Fruit fly (Drosophila melanogaster) whole organism, embryonic: ENCODE data around the gene CG6569.

Source experiments
- ATbp ChIP-seq: fragments of 200-800 bp; sonication (Bioruptor generic); optimal IDR thresholded peaks from 2 replicates; lab custom pipeline; 2017; ENCODE audit warnings: missing biosample characterization, mild to moderate bottlenecking, missing genetic modification characterization, missing genetic modification reagents
- Adf1 ChIP-seq: fragments of 200-800 bp; sonication (Bioruptor generic); IDR thresholded peaks from 2 replicates; pipeline ENCODE4 v1.3.6; 2022; ENCODE audit warnings: missing biosample characterization, missing genetic modification characterization
- Aef1 ChIP-seq: fragments of 200-800 bp; sonication (Bioruptor generic); IDR thresholded peaks from 3 replicates; pipeline ENCODE4 v1.3.6; 2022; ENCODE audit warnings: missing biosample characterization, missing genetic modification characterization
- Blimp-1 ChIP-seq: fragments of 200-800 bp; sonication (Bioruptor generic); optimal IDR thresholded peaks from 3 replicates; lab custom pipeline; 2018; ENCODE audit warnings: missing biosample characterization, missing genetic modification characterization, mild to moderate bottlenecking, moderate library complexity, missing genetic modification reagents
- CG10431 ChIP-seq: fragments of 200-800 bp; sonication (Bioruptor generic); optimal IDR thresholded peaks from 3 replicates; lab custom pipeline; 2018; ENCODE audit warnings: missing biosample characterization, mild to moderate bottlenecking, missing genetic modification characterization
- CG10654 ChIP-seq: fragments of 200-800 bp; sonication (Bioruptor generic); optimal IDR thresholded peaks from 2 replicates; lab custom pipeline; 2016; ENCODE audit warnings: missing biosample characterization, missing genetic modification characterization
- CG10959 ChIP-seq: fragments of 200-800 bp; sonication (Bioruptor generic); IDR thresholded peaks from 2 replicates; pipeline ENCODE4 v1.3.6; 2022; ENCODE audit warnings: missing biosample characterization, missing genetic modification characterization
- CG11695 ChIP-seq: fragments of 200-800 bp; sonication (Bioruptor generic); IDR thresholded peaks from 3 replicates; pipeline ENCODE4 v1.3.6; 2022; ENCODE audit warnings: missing biosample characterization, missing genetic modification characterization
- CG13123 ChIP-seq: fragments of 200-800 bp; sonication (Bioruptor generic); optimal IDR thresholded peaks from 2 replicates; lab custom pipeline; 2016; ENCODE audit warnings: missing biosample characterization, missing genetic modification characterization
- CG16813 ChIP-seq: fragments of 200-800 bp; sonication (Bioruptor generic); IDR thresholded peaks from 3 replicates; pipeline ENCODE4 v1.3.6; 2022; ENCODE audit warnings: missing biosample characterization, missing genetic modification characterization; ENCODE audit not compliant: partially characterized antibody
- CG16863 ChIP-seq: fragments of 200-800 bp; sonication (Bioruptor generic); optimal IDR thresholded peaks from 3 replicates; lab custom pipeline; 2016; ENCODE audit warnings: missing biosample characterization, missing genetic modification characterization
- CG1832 ChIP-seq: fragments of 200-800 bp; sonication (Bioruptor generic); optimal IDR thresholded peaks from 2 replicates; lab custom pipeline; 2017; ENCODE audit warnings: missing biosample characterization, mild to moderate bottlenecking, missing genetic modification characterization, inconsistent platforms
- CG2129 ChIP-seq: fragments of 200-800 bp; sonication (Bioruptor generic); IDR thresholded peaks from 2 replicates; pipeline ENCODE4 v1.3.6; 2022; ENCODE audit warnings: missing biosample characterization, missing genetic modification characterization; ENCODE audit not compliant: partially characterized antibody
- CG2202 ChIP-seq: fragments of 200-800 bp; sonication (Bioruptor generic); optimal IDR thresholded peaks from 2 replicates; lab custom pipeline; 2018; ENCODE audit warnings: missing biosample characterization, mild to moderate bottlenecking, missing genetic modification characterization
- CG30403 ChIP-seq: fragments of 200-800 bp; sonication (Bioruptor generic); optimal IDR thresholded peaks from 3 replicates; lab custom pipeline; 2016; ENCODE audit warnings: missing biosample characterization, missing genetic modification characterization
- CG31441 ChIP-seq: fragments of 200-800 bp; sonication (Bioruptor generic); IDR thresholded peaks from 2 replicates; pipeline ENCODE4 v1.3.6; 2022; ENCODE audit warnings: missing biosample characterization, missing genetic modification characterization
- CG3407 ChIP-seq: fragments of 200-800 bp; sonication (Bioruptor generic); optimal IDR thresholded peaks from 2 replicates; lab custom pipeline; 2018; ENCODE audit warnings: missing biosample characterization, mild to moderate bottlenecking, missing genetic modification characterization
- CG34224 ChIP-seq: fragments of 200-800 bp; sonication (Bioruptor generic); IDR thresholded peaks from 3 replicates; pipeline ENCODE4 v1.3.6; 2022; ENCODE audit warnings: missing biosample characterization, missing genetic modification characterization; ENCODE audit not compliant: partially characterized antibody
- CG4328 ChIP-seq: fragments of 200-800 bp; sonication (Bioruptor generic); optimal IDR thresholded peaks from 3 replicates; lab custom pipeline; 2017; ENCODE audit warnings: missing biosample characterization, missing genetic modification reagents, missing genetic modification characterization
- CG4424 ChIP-seq: fragments of 200-800 bp; sonication (Bioruptor generic); optimal IDR thresholded peaks from 3 replicates; lab custom pipeline; 2016; ENCODE audit warnings: missing biosample characterization, missing genetic modification characterization
- CG7556 ChIP-seq: fragments of 200-800 bp; sonication (Bioruptor generic); optimal IDR thresholded peaks from 2 replicates; lab custom pipeline; 2017; ENCODE audit warnings: missing biosample characterization, mild to moderate bottlenecking, missing genetic modification characterization
- CG7786 ChIP-seq: fragments of 200-800 bp; sonication (Bioruptor generic); optimal IDR thresholded peaks from 2 replicates; lab custom pipeline; 2016; ENCODE audit warnings: missing biosample characterization, missing genetic modification characterization
- CG8281 ChIP-seq: fragments of 200-800 bp; sonication (Bioruptor generic); optimal IDR thresholded peaks from 2 replicates; lab custom pipeline; 2018; ENCODE audit warnings: missing biosample characterization, mild to moderate bottlenecking, missing genetic modification characterization, moderate library complexity
- CG9215 ChIP-seq: fragments of 200-800 bp; sonication (Bioruptor generic); IDR thresholded peaks from 2 replicates; pipeline ENCODE4 v1.3.6; 2022; ENCODE audit warnings: missing biosample characterization, missing genetic modification characterization
- Dbx ChIP-seq: fragments of 200-800 bp; sonication (Bioruptor generic); IDR thresholded peaks from 3 replicates; pipeline ENCODE4 v1.3.6; 2022; ENCODE audit warnings: missing biosample characterization, missing genetic modification characterization
- Deaf1 ChIP-seq: fragments of 200-800 bp; optimal IDR thresholded peaks from 3 replicates; lab custom pipeline; 2019; ENCODE audit warnings: missing biosample characterization, mild to moderate bottlenecking, missing genetic modification characterization, moderate library complexity
- Dfd ChIP-seq, 2 experiments: fragments of >200 bp; optimal IDR thresholded peaks; 2 replicates each; lab custom pipeline; 2017; ENCODE audit warnings: missing biosample characterization in 2 of 2, missing genetic modification characterization in 2 of 2
- Dip3 ChIP-seq: fragments of 200-800 bp; sonication (Bioruptor generic); optimal IDR thresholded peaks from 3 replicates; lab custom pipeline; 2016; ENCODE audit warnings: missing biosample characterization, missing genetic modification characterization
- Ets65A ChIP-seq: fragments of 200-800 bp; sonication (Bioruptor generic); peaks from one replicate; lab custom pipeline; 2016; ENCODE audit warnings: missing biosample characterization, missing genetic modification characterization
- Ets97D ChIP-seq: fragments of 200-800 bp; sonication (Bioruptor generic); optimal IDR thresholded peaks from 3 replicates; lab custom pipeline; 2016; ENCODE audit warnings: missing biosample characterization, missing genetic modification characterization
- H15 ChIP-seq: fragments of 200-800 bp; sonication (Bioruptor generic); IDR thresholded peaks from 3 replicates; pipeline ENCODE4 v1.3.6; 2022; ENCODE audit warnings: missing biosample characterization, missing genetic modification characterization
- Hr51 ChIP-seq, 2 experiments: fragments of 200-800 bp; sonication (Bioruptor generic); optimal IDR thresholded peaks; 2 replicates in 1 of 2; 3 replicates in 1 of 2; lab custom pipeline; 2016 to 2018; ENCODE audit warnings: missing biosample characterization in 2 of 2, missing genetic modification characterization in 2 of 2, mild to moderate bottlenecking in 1 of 2, moderate library complexity in 1 of 2
- Nf-YC ChIP-seq: fragments of 200-800 bp; optimal IDR thresholded peaks from 3 replicates; lab custom pipeline; 2019; ENCODE audit warnings: missing biosample characterization, mild to moderate bottlenecking, missing genetic modification characterization, moderate library complexity
- Ptx1 ChIP-seq: fragments of 200-800 bp; sonication (Bioruptor generic); IDR thresholded peaks from 2 replicates; pipeline ENCODE4 v1.3.6; 2022; ENCODE audit warnings: missing biosample characterization, missing genetic modification characterization
- Spps ChIP-seq: fragments of 200-800 bp; sonication (Bioruptor generic); optimal IDR thresholded peaks from 2 replicates; lab custom pipeline; 2018; ENCODE audit warnings: missing biosample characterization, mild to moderate bottlenecking, missing genetic modification characterization
- Usf ChIP-seq: fragments of 200-800 bp; sonication (Bioruptor generic); optimal IDR thresholded peaks from 2 replicates; lab custom pipeline; 2017; ENCODE audit warnings: missing genotype, missing biosample characterization, missing genetic modification characterization
- Vsx1 ChIP-seq: fragments of 200-800 bp; sonication (Bioruptor generic); optimal IDR thresholded peaks from 2 replicates; lab custom pipeline; 2017; ENCODE audit warnings: missing biosample characterization, mild to moderate bottlenecking, missing genetic modification characterization, missing genetic modification reagents
- al ChIP-seq: fragments of 200-800 bp; sonication (Bioruptor generic); IDR thresholded peaks from 2 replicates; pipeline ENCODE4 v1.3.6; 2022; ENCODE audit warnings: missing biosample characterization, missing genetic modification characterization
- ato ChIP-seq: fragments of 200-800 bp; sonication (Bioruptor generic); IDR thresholded peaks from 2 replicates; pipeline ENCODE4 v1.3.6; 2022; ENCODE audit warnings: missing biosample characterization, missing genetic modification characterization; ENCODE audit not compliant: partially characterized antibody
- da ChIP-seq: fragments of 200-800 bp; sonication (Bioruptor generic); optimal IDR thresholded peaks from 2 replicates; lab custom pipeline; 2016; ENCODE audit warnings: missing biosample characterization, missing genetic modification characterization
- dimm ChIP-seq: fragments of 200-800 bp; sonication (Bioruptor generic); IDR thresholded peaks from 2 replicates; pipeline ENCODE4 v1.3.6; 2022; ENCODE audit warnings: missing biosample characterization, missing genetic modification characterization
- dpn ChIP-seq, 2 experiments: fragments of 200-800 bp; sonication (Bioruptor generic); optimal IDR thresholded peaks; 3 replicates each; lab custom pipeline; 2016; ENCODE audit warnings: missing biosample characterization in 2 of 2, missing genetic modification characterization in 2 of 2
- gsb ChIP-seq: fragments of 200-800 bp; sonication (Bioruptor generic); IDR thresholded peaks from 2 replicates; pipeline ENCODE4 v1.3.6; 2022; ENCODE audit warnings: missing biosample characterization, missing genetic modification characterization
- gt ChIP-seq: fragments of 200-800 bp; sonication (Bioruptor generic); IDR thresholded peaks from 2 replicates; pipeline ENCODE4 v1.3.6; 2022; ENCODE audit warnings: missing biosample characterization, missing genetic modification characterization
- ken ChIP-seq: fragments of 200-800 bp; sonication (Bioruptor generic); IDR thresholded peaks from 3 replicates; pipeline ENCODE4 v1.3.6; 2022; ENCODE audit warnings: missing biosample characterization, missing genetic modification characterization
- lilli ChIP-seq: fragments of 200-800 bp; sonication (Bioruptor generic); optimal IDR thresholded peaks from 3 replicates; lab custom pipeline; 2016; ENCODE audit warnings: missing biosample characterization, missing genetic modification characterization
- mam ChIP-seq: fragments of 200-800 bp; sonication (Bioruptor generic); optimal IDR thresholded peaks from 3 replicates; lab custom pipeline; 2016; ENCODE audit warnings: missing biosample characterization, missing genetic modification characterization
- mld ChIP-seq: fragments of 200-800 bp; sonication (Bioruptor generic); IDR thresholded peaks from 3 replicates; pipeline ENCODE4 v1.3.6; 2022; ENCODE audit warnings: missing biosample characterization, missing genetic modification characterization; ENCODE audit not compliant: partially characterized antibody
- peb ChIP-seq: fragments of 200-800 bp; sonication (Bioruptor generic); IDR thresholded peaks from 2 replicates; pipeline ENCODE4 v1.3.6; 2022; ENCODE audit warnings: missing biosample characterization, missing genetic modification characterization
- psq ChIP-seq: fragments of 200-800 bp; sonication (Bioruptor generic); optimal IDR thresholded peaks from 2 replicates; lab custom pipeline; 2017; ENCODE audit warnings: missing biosample characterization, missing genetic modification characterization
- schlank ChIP-seq: fragments of 200-800 bp; sonication (Bioruptor generic); optimal IDR thresholded peaks from 2 replicates; lab custom pipeline; 2018; ENCODE audit warnings: missing biosample characterization, mild to moderate bottlenecking, missing genetic modification characterization
- sima ChIP-seq: fragments of 200-800 bp; sonication (Bioruptor generic); optimal IDR thresholded peaks from 2 replicates; lab custom pipeline; 2016; ENCODE audit warnings: missing biosample characterization, missing genetic modification characterization

The CG6569 gene

DNA sequence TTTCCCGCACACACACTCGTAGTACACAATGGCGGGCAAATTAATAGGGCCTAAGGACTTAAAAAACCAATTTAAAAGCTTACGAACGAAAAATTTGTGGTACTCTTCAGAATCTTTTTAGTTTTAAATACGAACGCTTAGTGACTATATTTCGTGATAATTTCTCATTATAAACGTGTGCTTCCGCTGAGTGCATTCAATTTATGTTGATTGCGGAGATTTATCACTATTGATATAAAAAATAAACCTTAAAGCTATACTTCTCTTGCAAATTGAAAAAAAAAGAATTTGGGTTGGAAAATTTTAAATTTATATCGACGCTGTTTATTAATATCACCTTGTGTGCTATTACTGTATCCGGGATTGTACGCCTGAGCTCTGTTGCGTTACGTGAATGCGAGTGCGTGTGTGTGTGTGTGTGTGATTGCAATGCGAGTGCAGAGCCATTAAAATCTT is 18.7 kb downstream of the CG6569 start (continued):
- TF ChIP-seq Nf-YC (tag; lab: Kevin White, UChicago) (peak; percentile 43), mld (GFP tag; lab: Robert Waterston, UW) (no peak), Deaf1 (peak; percentile 29), lilli (GFP tag; lab: Kevin White, UChicago) (peak; percentile 44), Ets65A (peak; percentile 92), gt (no peak), CG10431 (GFP tag; lab: Kevin White, UChicago) (peak; percentile 0), ken (GFP tag; lab: Robert Waterston, UW) (no peak), CG2202 (no peak), CG34224 (no peak), CG13123 (GFP tag; lab: Kevin White, UChicago) (peak; percentile 28), ATbp (peak; percentile 57), al (GFP tag; lab: Robert Waterston, UW) (no peak), CG4424 (GFP tag; lab: Kevin White, UChicago) (peak; percentile 76), Spps (tag; lab: Kevin White, UChicago) (peak; percentile 50), CG7786 (GFP tag; lab: Kevin White, UChicago) (peak; percentile 42), Ptx1 (peak; percentile 52), CG11695 (peak; percentile 74; the same call in 2 of the 3 replicates), CG4328 (GFP tag; lab: Kevin White, UChicago) (peak; percentile 27), CG2129 (GFP tag; lab: Robert Waterston, UW) (no peak), CG1832 (no peak), CG10959 (GFP tag; lab: Robert Waterston, UW) (peak; percentile 58), dimm (GFP tag; lab: Robert Waterston, UW) (no peak), gsb (no peak), dpn (GFP tag; optimal IDR thresholded peaks at IDR 0.05; lab: Kevin White, UChicago) (peak; percentile 53), ato (GFP tag; lab: Robert Waterston, UW) (no peak), CG7556 (peak; percentile 84), CG3407 (peak; percentile 46), H15 (GFP tag; lab: Robert Waterston, UW) (peak; percentile 38; the same call in 1 of the 3 replicates), Aef1 (GFP tag; lab: Robert Waterston, UW) (no peak), psq (GFP tag; lab: Kevin White, UChicago) (no peak), CG16863 (GFP tag; lab: Kevin White, UChicago) (peak; percentile 67), Dfd (GFP tag; optimal IDR thresholded peaks at IDR 0.05; lab: Kevin White, UChicago) (no peak), CG8281 (tag; lab: Kevin White, UChicago) (peak; percentile 40), Hr51 (GFP tag; optimal IDR thresholded peaks at IDR 0.05; lab: Kevin White, UChicago) (peak; percentile 13 to 81), Vsx1 (GFP tag; lab: Kevin White, UChicago) (peak; percentile 50), Usf (GFP tag; lab: Kevin White, UChicago) (no peak), Adf1 (GFP tag; lab: Robert Waterston, UW) (no peak), mam (peak; percentile 42), CG9215 (GFP tag; lab: Robert Waterston, UW) (no peak), CG10654 (peak; percentile 29), da (GFP tag; lab: Kevin White, UChicago) (no peak), Dip3 (GFP tag; lab: Kevin White, UChicago) (peak; percentile 32), Dbx (no peak), CG30403 (GFP tag; lab: Kevin White, UChicago) (peak; percentile 80), schlank (no peak), CG31441 (peak; percentile 81), sima (GFP tag; lab: Kevin White, UChicago) (no peak), CG16813 (GFP tag; lab: Robert Waterston, UW) (no peak), peb (GFP tag; lab: Robert Waterston, UW) (no peak), Ets97D (peak; percentile 37), Blimp-1 (GFP tag; lab: Kevin White, UChicago) (peak; percentile 71)
